4 worm cellular contexts compared by ENCODE assay signal in the genomic region with DNA sequence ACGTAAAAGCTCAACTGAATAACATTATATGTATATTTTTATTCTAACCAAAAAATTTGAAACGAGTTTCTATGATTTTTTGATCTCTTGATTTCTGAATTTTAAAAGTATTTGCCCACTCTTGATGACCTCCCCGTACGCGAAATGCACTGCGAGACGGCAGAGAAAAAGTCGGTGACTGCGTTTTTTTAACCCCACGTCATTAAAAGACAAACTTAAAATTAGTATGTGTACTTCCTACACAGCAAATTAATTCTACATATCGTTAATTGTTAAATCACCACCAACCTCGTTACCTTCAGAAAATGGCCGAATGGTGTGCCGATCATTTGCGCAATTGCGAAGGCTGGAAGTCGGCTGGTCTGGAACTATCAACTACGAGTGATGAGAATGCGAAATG.
A peak's percentile ranks its signal among the peaks of the same experiment; 100 is the strongest.
TF ChIP-seq lines count a peak whose summit lies in the region.

TSS of gene Y54G11A.4 (plus strand) at position 301 of the 400 bp plus-strand sequence.

TF ChIP-seq in whole organism, L1 larva, 84 proteins besides CTCF, POLR2A, EP300 and RAD21:
- no peak for TF ChIP-seq lin-15B (tag; optimal IDR thresholded peaks at IDR 0.05; lab: Kevin White, UChicago)
- no peak for TF ChIP-seq xbp-1 (tag; optimal IDR thresholded peaks at IDR 0.05; lab: Kevin White, UChicago)
- TF ChIP-seq mep-1 (tag; optimal IDR thresholded peaks at IDR 0.05; lab: Kevin White, UChicago), result no peak
- no peak for TF ChIP-seq unc-62 (GFP tag; optimal IDR thresholded peaks at IDR 0.05; lab: Kevin White, UChicago)
- no peak for TF ChIP-seq nhr-90 (tag; optimal IDR thresholded peaks at IDR 0.05; lab: Kevin White, UChicago; ENCODE audit: poor library complexity)
- TF ChIP-seq nhr-85 (tag; lab: Kevin White, UChicago), result peak; percentile 38
- no peak for TF ChIP-seq ztf-11 (tag; optimal IDR thresholded peaks at IDR 0.05; lab: Kevin White, UChicago)
- TF ChIP-seq ets-5 (GFP tag; IDR thresholded peaks at IDR 0.05; lab: Robert Waterston, UW), result no peak
- no peak for TF ChIP-seq dpl-1 (GFP tag; optimal IDR thresholded peaks at IDR 0.05; lab: Kevin White, UChicago)
- no peak for TF ChIP-seq zag-1 (tag; optimal IDR thresholded peaks at IDR 0.05; lab: Kevin White, UChicago)
- TF ChIP-seq ceh-82 (tag; optimal IDR thresholded peaks at IDR 0.05; lab: Kevin White, UChicago), result peak in 1 of 3 experiments; percentile 13
TF ChIP-seq in whole organism, L1 larva: peak in this region for 2.

TF ChIP-seq in whole organism, L2 larva, 48 proteins besides CTCF, POLR2A, EP300 and RAD21:
- TF ChIP-seq lsy-2 (tag; optimal IDR thresholded peaks at IDR 0.05; lab: Kevin White, UChicago) (no peak), fos-1 (tag; optimal IDR thresholded peaks at IDR 0.05; lab: Kevin White, UChicago) (no peak), sma-9 (GFP tag; optimal IDR thresholded peaks at IDR 0.05; lab: Kevin White, UChicago) (peak; percentile 58), sma-9 (tag; optimal IDR thresholded peaks at IDR 0.05; lab: Kevin White, UChicago) (no peak)

TF ChIP-seq in whole organism, L3 larva, 47 proteins besides CTCF, POLR2A, EP300 and RAD21:
- TF ChIP-seq daf-12 (tag; optimal IDR thresholded peaks at IDR 0.05; lab: Kevin White, UChicago) (no peak), ceh-28 (tag; optimal IDR thresholded peaks at IDR 0.05; lab: Kevin White, UChicago) (no peak), R02D3.7 (tag; optimal IDR thresholded peaks at IDR 0.05; lab: Kevin White, UChicago) (no peak), pha-4 (tag; optimal IDR thresholded peaks at IDR 0.05; lab: Kevin White, UChicago) (peak; percentile 40), snpc-4 (tag; optimal IDR thresholded peaks at IDR 0.05; lab: Kevin White, UChicago) (no peak), lin-15B (tag; optimal IDR thresholded peaks at IDR 0.05; lab: Kevin White, UChicago) (no peak), nfya-1 (tag; optimal IDR thresholded peaks at IDR 0.05; lab: Kevin White, UChicago; ENCODE audit: insufficient read depth) (no peak)
TF ChIP-seq in whole organism, L3 larva: peak in this region for 1.

TF ChIP-seq in whole organism, L4 larva, 104 proteins besides CTCF, POLR2A, EP300 and RAD21:
- TF ChIP-seq nhr-28 (tag; optimal IDR thresholded peaks at IDR 0.05; lab: Kevin White, UChicago), result peak; percentile 1
- TF ChIP-seq mdl-1 (tag; optimal IDR thresholded peaks at IDR 0.05; lab: Kevin White, UChicago), result peak in 1 of 2 experiments; percentile 18
- no peak for TF ChIP-seq Y5F2A.4 (GFP tag; optimal IDR thresholded peaks at IDR 0.05; lab: Kevin White, UChicago)

Comparison
In these comparisons a context has a peak if more than half of its experiments do, and no peak if none do; other contexts are left out.
1. Of the 29 proteins assayed by ChIP-seq in both whole organism, L4 larva and whole organism, L1 larva: peak only in whole organism, L4 larva: nhr-28; only in whole organism, L1 larva: none; in both: none; in neither: 26; mixed calls (peak in some experiments, not most) for 2.